Worm (Caenorhabditis elegans) whole organism, L4 larva: Measurements from ENCODE around the gene spp-7.

Source experiments
- R02D3.7 ChIP-seq: fragments of 150-350 bp; sonication (generic microtip); optimal IDR thresholded peaks from 3 replicates; lab custom pipeline; 2014; ENCODE audit warnings: missing biosample characterization, missing genetic modification characterization
- ZK337.2 ChIP-seq: fragments of 200-800 bp; sonication (Bioruptor generic); IDR thresholded peaks from 2 replicates; pipeline ENCODE4 v1.3.6; 2022; ENCODE audit warnings: missing genetic modification reagents, missing genetic modification characterization, missing compliant biosample characterization
- attf-4 ChIP-seq: sonication (generic microtip); optimal IDR thresholded peaks from 3 replicates; lab custom pipeline; 2017; ENCODE audit warnings: missing biosample characterization, missing genetic modification characterization
- ceh-82 ChIP-seq: sonication (generic microtip); optimal IDR thresholded peaks from 2 replicates; lab custom pipeline; 2017; ENCODE audit warnings: missing biosample characterization, missing genetic modification characterization
- duxl-1 ChIP-seq: sonication (generic microtip); optimal IDR thresholded peaks from 2 replicates; lab custom pipeline; 2016; ENCODE audit warnings: mild to moderate bottlenecking, missing genetic modification characterization, moderate library complexity, missing compliant biosample characterization; ENCODE audit not compliant: poor library complexity
- egl-43 ChIP-seq: fragments of 200-800 bp; sonication (Bioruptor generic); IDR thresholded peaks from 2 replicates; pipeline ENCODE4 v1.3.6; 2022; ENCODE audit warnings: missing genetic modification reagents, missing genetic modification characterization, missing compliant biosample characterization
- lin-15B ChIP-seq: fragments of 150-350 bp; sonication (generic microtip); optimal IDR thresholded peaks from 3 replicates; lab custom pipeline; 2014; ENCODE audit warnings: missing biosample characterization, missing genetic modification characterization
- madf-5 ChIP-seq, 2 experiments: fragments of 200-800 bp; sonication (Bioruptor generic); IDR thresholded peaks; 2 replicates each; pipeline ENCODE4 v1.3.6; 2022; ENCODE audit warnings: missing compliant biosample characterization in 2 of 2, missing genetic modification characterization in 2 of 2
- nhr-10 ChIP-seq: fragments of 150-350 bp; optimal IDR thresholded peaks from 2 replicates; lab custom pipeline; 2014; ENCODE audit warnings: missing biosample characterization, missing genetic modification characterization
- pha-4 ChIP-seq, 2 experiments: fragments of 150-350 bp in 1 of 2; fragments of 200-800 bp in 1 of 2; sonication (Bioruptor generic) in 1 of 2; IDR thresholded peaks in 1 of 2; optimal IDR thresholded peaks in 1 of 2; 2 replicates each; pipeline versions ENCODE4 v1.3.6 to Lab custom; 2014 to 2022; ENCODE audit warnings: missing genetic modification characterization in 2 of 2, missing genetic modification reagents in 2 of 2, missing biosample characterization in 1 of 2, missing compliant biosample characterization in 1 of 2
- spr-3 ChIP-seq: fragments of 200-800 bp; sonication (Bioruptor generic); optimal IDR thresholded peaks from 2 replicates; lab custom pipeline; 2018; ENCODE audit warnings: mild to moderate bottlenecking, missing genetic modification characterization, missing compliant biosample characterization
- tra-1 ChIP-seq: fragments of 200-800 bp; sonication (Bioruptor generic); IDR thresholded peaks from 2 replicates; pipeline ENCODE4 v1.3.6; 2022; ENCODE audit warnings: missing genetic modification reagents, missing genetic modification characterization, missing compliant biosample characterization
- vab-7 ChIP-seq: fragments of 200-800 bp; sonication (Bioruptor generic); IDR thresholded peaks from 2 replicates; pipeline ENCODE4 v1.3.6; 2022; ENCODE audit warnings: missing genetic modification reagents, missing genetic modification characterization, missing compliant biosample characterization
- zfp-3 ChIP-seq: fragments of 200-800 bp; sonication (Bioruptor generic); conservative IDR thresholded peaks from 2 replicates; pipeline ENCODE4 v1.3.6; 2022; ENCODE audit warnings: missing genetic modification reagents, missing genetic modification characterization, missing compliant biosample characterization

The spp-7 gene

ce11 chrIV:5364135-5364609 is 51.4 kb downstream of the spp-7 start, which contains the start of the genes hda-6 and F41H10.4 (continued):
- TF ChIP-seq tra-1 (GFP tag; lab: Robert Waterston, UW): no peak
- TF ChIP-seq ZK337.2: peak; percentile 40; the same call in 1 of the 2 replicates
- peak; percentile 41 for TF ChIP-seq lin-15B (tag; lab: Kevin White, UChicago)
- TF ChIP-seq R02D3.7: no peak
- TF ChIP-seq egl-43 (GFP tag; lab: Robert Waterston, UW): no peak
- TF ChIP-seq zfp-3: no peak
- peak; percentile 49 for TF ChIP-seq duxl-1 (tag; lab: Kevin White, UChicago)
- no peak for TF ChIP-seq pha-4 (GFP tag; IDR thresholded peaks at IDR 0.05; lab: Robert Waterston, UW)
- TF ChIP-seq pha-4 (tag; optimal IDR thresholded peaks at IDR 0.05; lab: Kevin White, UChicago): peak; percentile 81
- TF ChIP-seq madf-5 (GFP tag; IDR thresholded peaks at IDR 0.05; lab: Robert Waterston, UW): no peak
- TF ChIP-seq vab-7 (GFP tag; lab: Robert Waterston, UW): no peak
- no peak for TF ChIP-seq ceh-82
- no peak for TF ChIP-seq spr-3 (GFP tag; lab: Kevin White, UChicago)
- no peak for TF ChIP-seq attf-4 (tag; lab: Kevin White, UChicago)
- no peak for TF ChIP-seq nhr-10 (tag; lab: Kevin White, UChicago)
